Worm (Caenorhabditis elegans): ENCODE results near the gene clec-176.

DNA sequence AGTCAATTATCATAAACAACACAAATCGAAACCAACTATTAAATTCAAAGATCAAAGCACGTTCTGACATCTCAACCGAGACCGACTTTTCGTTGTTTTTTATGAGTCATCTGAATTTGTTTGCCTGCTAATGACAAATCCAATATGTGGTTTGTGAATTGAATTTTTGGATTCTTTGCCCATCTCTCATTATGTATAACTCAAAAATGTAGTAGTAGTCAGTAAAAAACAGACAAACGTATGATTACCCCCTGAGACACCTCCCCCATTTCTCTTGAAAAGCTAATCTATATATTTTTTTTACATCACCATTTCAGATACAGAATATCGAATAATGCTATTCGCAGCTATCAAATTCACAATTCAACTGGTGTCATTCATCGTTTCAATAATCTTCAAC lies 38.1 kb upstream of the clec-176 start, which contains the start of gene str-169:
- no peak for TF ChIP-seq elt-2 (tag; optimal IDR thresholded peaks at IDR 0.05)
- TF ChIP-seq ceh-82 (tag; optimal IDR thresholded peaks at IDR 0.05), result no peak
- TF ChIP-seq ama-1 (optimal IDR thresholded peaks at IDR 0.05), result no peak
- no peak for TF ChIP-seq nhr-77 (tag; optimal IDR thresholded peaks at IDR 0.05)
- TF ChIP-seq aly-2 (tag; optimal IDR thresholded peaks at IDR 0.05), result no peak
- no peak for TF ChIP-seq unc-62 (GFP tag; optimal IDR thresholded peaks at IDR 0.05)
- TF ChIP-seq nhr-25 (tag; optimal IDR thresholded peaks at IDR 0.05), result no peak
- TF ChIP-seq sea-2 (GFP tag; optimal IDR thresholded peaks at IDR 0.05), result no peak
- TF ChIP-seq nhr-43 (tag; optimal IDR thresholded peaks at IDR 0.05; ENCODE audit: poor library complexity, severe bottlenecking), result no peak
- TF ChIP-seq nhr-11 (tag; optimal IDR thresholded peaks at IDR 0.05), result no peak
- TF ChIP-seq elt-1 (tag; optimal IDR thresholded peaks at IDR 0.05), result no peak
